Fruit fly (Drosophila melanogaster) whole organism, embryonic: ENCODE results near the gene His3.3B.

Source experiments
- Adf1 ChIP-seq: fragments of 200-800 bp; sonication (Bioruptor generic); IDR thresholded peaks from 2 replicates; pipeline ENCODE4 v1.3.6; 2022; ENCODE audit warnings: missing biosample characterization, missing genetic modification characterization
- CG11723 ChIP-seq: fragments of 200-800 bp; sonication (Bioruptor generic); optimal IDR thresholded peaks from 2 replicates; lab custom pipeline; 2017; ENCODE audit warnings: missing biosample characterization, mild to moderate bottlenecking, missing genetic modification characterization
- CG12219 ChIP-seq: fragments of 200-800 bp; sonication (Bioruptor generic); optimal IDR thresholded peaks from 3 replicates; lab custom pipeline; 2018; ENCODE audit warnings: missing biosample characterization, mild to moderate bottlenecking, missing genetic modification characterization
- CG13287 ChIP-seq: fragments of 200-800 bp; sonication (Bioruptor generic); IDR thresholded peaks from 2 replicates; pipeline ENCODE4 v1.3.6; 2022; ENCODE audit warnings: missing biosample characterization, missing genetic modification characterization; ENCODE audit not compliant: partially characterized antibody
- CG13894 ChIP-seq: fragments of 200-800 bp; sonication (Bioruptor generic); optimal IDR thresholded peaks from 3 replicates; lab custom pipeline; 2018; ENCODE audit warnings: missing biosample characterization, mild to moderate bottlenecking, missing genetic modification characterization, moderate library complexity
- CG15479 ChIP-seq: fragments of 200-800 bp; sonication (Bioruptor generic); optimal IDR thresholded peaks from 3 replicates; lab custom pipeline; 2019; ENCODE audit warnings: missing biosample characterization, mild to moderate bottlenecking, missing genetic modification characterization, moderate library complexity
- CG1832 ChIP-seq: fragments of 200-800 bp; sonication (Bioruptor generic); optimal IDR thresholded peaks from 2 replicates; lab custom pipeline; 2017; ENCODE audit warnings: missing biosample characterization, mild to moderate bottlenecking, missing genetic modification characterization, inconsistent platforms
- CG2120 ChIP-seq: fragments of 200-800 bp; sonication (Bioruptor generic); optimal IDR thresholded peaks from 3 replicates; lab custom pipeline; 2016; ENCODE audit warnings: missing biosample characterization, missing genetic modification characterization
- CG34376 ChIP-seq: fragments of 200-800 bp; sonication (Bioruptor generic); optimal IDR thresholded peaks from 2 replicates; lab custom pipeline; 2018; ENCODE audit warnings: missing biosample characterization, mild to moderate bottlenecking, missing genetic modification characterization
- CG34422 ChIP-seq: fragments of 200-800 bp; sonication (Bioruptor generic); IDR thresholded peaks from 3 replicates; pipeline ENCODE4 v1.3.6; 2022; ENCODE audit warnings: missing biosample characterization, missing genetic modification characterization
- CG3838 ChIP-seq: fragments of 200-800 bp; sonication (Bioruptor generic); optimal IDR thresholded peaks from 3 replicates; lab custom pipeline; 2016; ENCODE audit warnings: missing biosample characterization, missing genetic modification characterization
- CG7357 ChIP-seq: fragments of 200-800 bp; sonication (Bioruptor generic); IDR thresholded peaks from 3 replicates; pipeline ENCODE4 v1.3.6; 2022; ENCODE audit warnings: missing biosample characterization, missing genetic modification characterization
- CG7928 ChIP-seq: fragments of 200-800 bp; sonication (Bioruptor generic); optimal IDR thresholded peaks from 2 replicates; lab custom pipeline; 2017; ENCODE audit warnings: missing biosample characterization, mild to moderate bottlenecking, missing genetic modification characterization
- CG8478 ChIP-seq: fragments of >200 bp; optimal IDR thresholded peaks from 2 replicates; lab custom pipeline; 2018
- CG8944 ChIP-seq: fragments of 200-800 bp; sonication (Bioruptor generic); optimal IDR thresholded peaks from 3 replicates; lab custom pipeline; 2016; ENCODE audit warnings: missing biosample characterization, missing genetic modification characterization
- Drgx ChIP-seq: fragments of 200-800 bp; sonication (Bioruptor generic); IDR thresholded peaks from 2 replicates; pipeline ENCODE4 v1.3.6; 2022; ENCODE audit warnings: missing biosample characterization, missing genetic modification characterization
- Gsc ChIP-seq: fragments of 200-800 bp; sonication (Bioruptor generic); IDR thresholded peaks from 2 replicates; pipeline ENCODE4 v1.3.6; 2022; ENCODE audit warnings: missing biosample characterization, missing genetic modification characterization
- HLH3B ChIP-seq: fragments of 200-800 bp; sonication (Bioruptor generic); IDR thresholded peaks from 2 replicates; pipeline ENCODE4 v1.3.6; 2022; ENCODE audit warnings: missing biosample characterization, missing genetic modification characterization
- Jarid2 ChIP-seq: fragments of 200-800 bp; sonication (Bioruptor generic); optimal IDR thresholded peaks from 3 replicates; lab custom pipeline; 2017; ENCODE audit warnings: mild to moderate bottlenecking, missing biosample characterization, missing genetic modification reagents, missing genetic modification characterization
- Max ChIP-seq: fragments of 200-800 bp; sonication (Bioruptor generic); optimal IDR thresholded peaks from 2 replicates; lab custom pipeline; 2016; ENCODE audit warnings: missing biosample characterization, mild to moderate bottlenecking, missing genetic modification characterization
- Pdp1 ChIP-seq, 2 experiments: fragments of 200-800 bp; sonication (Bioruptor generic); optimal IDR thresholded peaks; 3 replicates each; lab custom pipeline; 2016; ENCODE audit warnings: missing biosample characterization in 2 of 2, missing genetic modification characterization in 2 of 2, mild to moderate bottlenecking in 1 of 2, moderate library complexity in 1 of 2
- Ptx1 ChIP-seq: fragments of 200-800 bp; sonication (Bioruptor generic); IDR thresholded peaks from 2 replicates; pipeline ENCODE4 v1.3.6; 2022; ENCODE audit warnings: missing biosample characterization, missing genetic modification characterization
- Sry-β ChIP-seq: fragments of 200-800 bp; sonication (Bioruptor generic); optimal IDR thresholded peaks from 2 replicates; lab custom pipeline; 2018; ENCODE audit warnings: missing biosample characterization, mild to moderate bottlenecking, missing genetic modification characterization, moderate library complexity
- Stat92E ChIP-seq, 3 experiments: fragments of >200 bp in 2 of 3; fragments of 200-800 bp in 1 of 3; sonication (Bioruptor generic) in 1 of 3; optimal IDR thresholded peaks; 2 replicates each; lab custom pipeline; 2017 to 2019; ENCODE audit warnings: missing biosample characterization in 3 of 3, missing genetic modification characterization in 3 of 3, mild to moderate bottlenecking in 1 of 3, moderate library complexity in 1 of 3
- abd-A ChIP-seq: fragments of 200-800 bp; sonication (Bioruptor generic); optimal IDR thresholded peaks from 3 replicates; lab custom pipeline; 2019; ENCODE audit warnings: missing biosample characterization, mild to moderate bottlenecking, missing genetic modification characterization, moderate library complexity
- amos ChIP-seq: fragments of 200-800 bp; sonication (Bioruptor generic); IDR thresholded peaks from 2 replicates; pipeline ENCODE4 v1.3.6; 2022; ENCODE audit warnings: missing biosample characterization, missing genetic modification characterization; ENCODE audit not compliant: partially characterized antibody
- corto ChIP-seq: fragments of 200-800 bp; sonication (Bioruptor generic); optimal IDR thresholded peaks from 2 replicates; lab custom pipeline; 2016; ENCODE audit warnings: missing biosample characterization, mild to moderate bottlenecking, missing genetic modification characterization, moderate library complexity
- crol ChIP-seq: fragments of 200-800 bp; sonication (Bioruptor generic); IDR thresholded peaks from 2 replicates; pipeline ENCODE4 v1.3.6; 2022; ENCODE audit warnings: missing biosample characterization, missing genetic modification characterization
- cwo ChIP-seq: fragments of 200-800 bp; sonication (Bioruptor generic); optimal IDR thresholded peaks from 3 replicates; lab custom pipeline; 2017; ENCODE audit warnings: missing biosample characterization, missing genetic modification characterization, mild to moderate bottlenecking, moderate library complexity, missing genetic modification reagents
- dmrt11E ChIP-seq: fragments of 200-800 bp; sonication (Bioruptor generic); optimal IDR thresholded peaks from 3 replicates; lab custom pipeline; 2018; ENCODE audit warnings: missing biosample characterization, mild to moderate bottlenecking, missing genetic modification characterization, moderate library complexity
- ftz-f1 ChIP-seq: fragments of 200-800 bp; sonication (Bioruptor generic); optimal IDR thresholded peaks from 2 replicates; lab custom pipeline; 2016; ENCODE audit warnings: missing biosample characterization, missing genetic modification characterization
- grn ChIP-seq: fragments of 200-800 bp; sonication (Bioruptor generic); optimal IDR thresholded peaks from 3 replicates; lab custom pipeline; 2017; ENCODE audit warnings: missing biosample characterization, missing genetic modification characterization
- gsb-n ChIP-seq: fragments of 200-800 bp; sonication (Bioruptor generic); optimal IDR thresholded peaks from 3 replicates; lab custom pipeline; 2018; ENCODE audit warnings: missing biosample characterization, mild to moderate bottlenecking, missing genetic modification characterization
- insv ChIP-seq, 2 experiments: fragments of 200-800 bp; sonication (Bioruptor generic); optimal IDR thresholded peaks; 3 replicates each; lab custom pipeline; 2016 to 2018; ENCODE audit warnings: missing biosample characterization in 2 of 2, missing genetic modification characterization in 2 of 2
- kah ChIP-seq: fragments of 200-800 bp; sonication (Bioruptor generic); optimal IDR thresholded peaks from 2 replicates; lab custom pipeline; 2018; ENCODE audit warnings: missing biosample characterization, mild to moderate bottlenecking, missing genetic modification characterization
- kni ChIP-seq: fragments of 200-800 bp; sonication (Bioruptor generic); optimal IDR thresholded peaks from 3 replicates; lab custom pipeline; 2017; ENCODE audit warnings: mild to moderate bottlenecking, missing biosample characterization, missing genetic modification reagents, missing genetic modification characterization
- lbe ChIP-seq: fragments of 200-800 bp; sonication (Bioruptor generic); optimal IDR thresholded peaks from 2 replicates; lab custom pipeline; 2016; ENCODE audit warnings: missing biosample characterization, mild to moderate bottlenecking, missing genetic modification characterization
- lola ChIP-seq, 3 experiments: fragments of >200 bp in 2 of 3; fragments of 200-800 bp in 1 of 3; sonication (Bioruptor generic) in 1 of 3; optimal IDR thresholded peaks; 2 replicates each; lab custom pipeline; 2017 to 2019; ENCODE audit warnings: missing biosample characterization in 3 of 3, missing genetic modification characterization in 3 of 3, mild to moderate bottlenecking in 1 of 3, moderate library complexity in 1 of 3
- nmo ChIP-seq: fragments of 200-800 bp; sonication (Bioruptor generic); optimal IDR thresholded peaks from 2 replicates; lab custom pipeline; 2018; ENCODE audit warnings: missing biosample characterization, mild to moderate bottlenecking, missing genetic modification characterization, moderate library complexity
- nom ChIP-seq: fragments of 200-800 bp; sonication (Bioruptor generic); optimal IDR thresholded peaks from 2 replicates; lab custom pipeline; 2017; ENCODE audit warnings: missing biosample characterization, missing genetic modification characterization, mild to moderate bottlenecking, moderate library complexity, missing genetic modification reagents
- odd ChIP-seq: fragments of 200-800 bp; sonication (Bioruptor generic); optimal IDR thresholded peaks from 2 replicates; lab custom pipeline; 2017; ENCODE audit warnings: missing biosample characterization, mild to moderate bottlenecking, missing genetic modification characterization
- rib ChIP-seq: fragments of 200-800 bp; sonication (Bioruptor generic); IDR thresholded peaks from 2 replicates; pipeline ENCODE4 v1.3.6; 2022; ENCODE audit warnings: missing biosample characterization, missing genetic modification characterization
- sens ChIP-seq: fragments of 200-800 bp; sonication (Bioruptor generic); peaks from one replicate; lab custom pipeline; 2016; ENCODE audit warnings: missing biosample characterization, missing genetic modification characterization
- sqz ChIP-seq: fragments of 200-800 bp; sonication (Bioruptor generic); optimal IDR thresholded peaks from 3 replicates; lab custom pipeline; 2018; ENCODE audit warnings: missing biosample characterization, mild to moderate bottlenecking, missing genetic modification characterization
- sug ChIP-seq: fragments of 200-800 bp; optimal IDR thresholded peaks from 2 replicates; lab custom pipeline; 2019; ENCODE audit warnings: missing biosample characterization, mild to moderate bottlenecking, missing genetic modification characterization, moderate library complexity
- tll ChIP-seq, 2 experiments: fragments of 200-800 bp in 1 of 2; fragments of >200 bp in 1 of 2; sonication (Bioruptor generic) in 1 of 2; optimal IDR thresholded peaks; 2 replicates each; lab custom pipeline; 2017 to 2019; ENCODE audit warnings: missing biosample characterization in 2 of 2, missing genetic modification characterization in 2 of 2, mild to moderate bottlenecking in 1 of 2, moderate library complexity in 1 of 2
- trh ChIP-seq: fragments of 200-800 bp; sonication (Bioruptor generic); optimal IDR thresholded peaks from 2 replicates; lab custom pipeline; 2016; ENCODE audit warnings: missing biosample characterization, missing genetic modification characterization
- twi ChIP-seq: fragments of 200-800 bp; optimal IDR thresholded peaks from 2 replicates; lab custom pipeline; 2019; ENCODE audit warnings: missing biosample characterization, mild to moderate bottlenecking, missing genetic modification characterization, moderate library complexity

His3.3B gene

DNA sequence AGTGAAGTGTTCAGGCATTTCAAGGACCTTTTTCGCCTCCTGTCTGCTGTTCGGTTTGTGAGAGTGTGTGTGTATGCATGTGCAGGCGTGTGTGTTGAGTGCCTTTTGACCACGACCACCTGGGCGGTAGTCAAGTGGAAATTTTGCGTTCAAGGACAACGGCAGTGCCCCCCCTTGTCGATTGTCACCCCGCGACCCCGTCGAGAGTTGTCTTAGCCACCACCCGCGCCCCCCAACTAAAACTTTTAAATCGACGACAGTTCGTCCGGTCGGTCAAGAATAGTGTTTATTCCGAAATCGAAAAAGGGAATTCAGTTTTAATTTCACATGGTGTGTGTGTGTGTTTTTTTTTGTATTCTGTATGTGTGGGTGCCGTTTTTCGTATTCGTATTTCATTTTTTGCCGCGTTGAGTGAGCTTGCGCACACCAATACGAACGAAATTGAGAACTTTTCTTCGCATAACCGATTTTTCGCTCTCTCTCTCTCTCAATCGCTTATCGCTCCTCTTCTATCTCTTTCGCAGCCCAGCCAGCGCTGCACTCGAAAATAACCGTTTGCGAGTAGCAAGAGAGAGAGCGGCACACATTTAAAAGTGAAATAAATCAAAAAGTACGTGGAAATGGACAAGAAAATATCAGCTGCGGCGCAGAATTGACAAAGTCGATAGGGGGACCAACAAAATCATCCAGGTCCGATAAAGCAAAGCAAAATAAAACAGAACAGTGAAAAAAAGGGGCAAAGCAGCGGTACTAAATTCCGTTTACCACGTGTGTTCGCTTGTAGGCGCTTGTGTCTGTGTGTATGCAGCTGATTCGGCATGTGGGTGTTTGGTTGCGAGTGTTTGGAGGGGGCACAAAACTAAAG is 7.4 kb upstream of the His3.3B start (continued):
- TF ChIP-seq lbe (GFP tag; lab: Kevin White, UChicago) (peak; percentile 52), kni (GFP tag; lab: Kevin White, UChicago) (peak; percentile 35), sqz (GFP tag; lab: Kevin White, UChicago) (peak; percentile 78), Pdp1 (GFP tag; optimal IDR thresholded peaks at IDR 0.05; lab: Kevin White, UChicago) (peak in 1 of 2 experiments; percentile 8), CG7928 (GFP tag; lab: Kevin White, UChicago) (no peak), ftz-f1 (peak; percentile 54), CG15479 (GFP tag; lab: Kevin White, UChicago) (peak; percentile 9), insv (GFP tag; optimal IDR thresholded peaks at IDR 0.05; lab: Kevin White, UChicago) (no peak), CG34376 (GFP tag; lab: Kevin White, UChicago) (peak; percentile 48), Adf1 (no peak), CG13894 (tag; lab: Kevin White, UChicago) (no peak), HLH3B (GFP tag; lab: Robert Waterston, UW) (no peak), Jarid2 (GFP tag; lab: Kevin White, UChicago) (no peak), lola (GFP tag; optimal IDR thresholded peaks at IDR 0.05; lab: Kevin White, UChicago) (peak in 1 of 3 experiments; percentile 6), Drgx (GFP tag; lab: Robert Waterston, UW) (0 out of 2 replicates have a peak, but pooled peaks have one; percentile 46), CG8944 (GFP tag; lab: Kevin White, UChicago) (no peak), Ptx1 (GFP tag; lab: Robert Waterston, UW) (no peak), cwo (GFP tag; lab: Kevin White, UChicago) (peak; percentile 18), grn (GFP tag; lab: Kevin White, UChicago) (peak; percentile 72), CG1832 (GFP tag; lab: Kevin White, UChicago) (peak; percentile 65), dmrt11E (tag; lab: Kevin White, UChicago) (no peak), trh (GFP tag; lab: Kevin White, UChicago) (no peak), CG12219 (GFP tag; lab: Kevin White, UChicago) (no peak), corto (no peak), tll (GFP tag; optimal IDR thresholded peaks at IDR 0.05; lab: Kevin White, UChicago) (no peak), sug (peak; percentile 71), nom (GFP tag; lab: Kevin White, UChicago) (peak; percentile 48), CG11723 (GFP tag; lab: Kevin White, UChicago) (no peak), rib (GFP tag; lab: Robert Waterston, UW) (no peak), CG3838 (GFP tag; lab: Kevin White, UChicago) (no peak), CG34422 (GFP tag; lab: Robert Waterston, UW) (peak; percentile 38; the same call in 1 of the 3 replicates), abd-A (no peak), nmo (GFP tag; lab: Kevin White, UChicago) (no peak), Sry-β (GFP tag; lab: Kevin White, UChicago) (no peak), CG7357 (GFP tag; lab: Robert Waterston, UW) (no peak), Gsc (no peak), CG13287 (GFP tag; lab: Robert Waterston, UW) (peak; percentile 25; the same call in 1 of the 2 replicates), twi (tag; lab: Kevin White, UChicago) (peak; percentile 20), amos (GFP tag; lab: Robert Waterston, UW) (no peak), crol (peak; percentile 80), CG8478 (lab: Kevin White, UChicago) (no peak), Max (GFP tag; lab: Kevin White, UChicago) (peak; percentile 31), Stat92E (GFP tag; optimal IDR thresholded peaks at IDR 0.05; lab: Kevin White, UChicago) (no peak), gsb-n (tag; lab: Kevin White, UChicago) (no peak), sens (GFP tag; lab: Kevin White, UChicago) (peak; percentile 48), kah (GFP tag; lab: Kevin White, UChicago) (no peak), CG2120 (GFP tag; lab: Kevin White, UChicago) (no peak), odd (GFP tag; lab: Kevin White, UChicago) (peak; percentile 25)
